Worm (Caenorhabditis elegans) whole organism, L4 larva: ENCODE data around the gene M151.2.

ENCODE experiments used
- attf-4 ChIP-seq: sonication (generic microtip); optimal IDR thresholded peaks from 3 replicates; lab custom pipeline; 2017; ENCODE audit warnings: missing biosample characterization, missing genetic modification characterization
- ceh-82 ChIP-seq: sonication (generic microtip); optimal IDR thresholded peaks from 2 replicates; lab custom pipeline; 2017; ENCODE audit warnings: missing biosample characterization, missing genetic modification characterization
- dmd-8 ChIP-seq: fragments of 200-800 bp; sonication (Bioruptor generic); IDR thresholded peaks from 2 replicates; pipeline ENCODE4 v1.3.6; 2022; ENCODE audit warnings: missing genetic modification characterization, missing compliant biosample characterization
- mdl-1 ChIP-seq, 2 experiments: fragments of 150-350 bp in 1 of 2; sonication (generic microtip) in 1 of 2; optimal IDR thresholded peaks; 2 replicates each; lab custom pipeline; 2014 to 2017; ENCODE audit warnings: missing biosample characterization in 2 of 2, missing genetic modification characterization in 2 of 2
- nhr-25 ChIP-seq: sonication (generic microtip); optimal IDR thresholded peaks from 2 replicates; lab custom pipeline; 2017; ENCODE audit warnings: missing genetic modification characterization, mild to moderate bottlenecking, missing compliant biosample characterization, antibody characterized with exemption, moderate library complexity, borderline replicate concordance; ENCODE audit not compliant: insufficient read depth
- nhr-76 ChIP-seq: fragments of 150-350 bp; optimal IDR thresholded peaks from 2 replicates; lab custom pipeline; 2014; ENCODE audit warnings: missing biosample characterization, missing genetic modification characterization
- pha-4 ChIP-seq, 2 experiments: fragments of 150-350 bp in 1 of 2; fragments of 200-800 bp in 1 of 2; sonication (Bioruptor generic) in 1 of 2; IDR thresholded peaks in 1 of 2; optimal IDR thresholded peaks in 1 of 2; 2 replicates each; pipeline versions ENCODE4 v1.3.6 to Lab custom; 2014 to 2022; ENCODE audit warnings: missing genetic modification characterization in 2 of 2, missing genetic modification reagents in 2 of 2, missing biosample characterization in 1 of 2, missing compliant biosample characterization in 1 of 2
- snpc-4 ChIP-seq: fragments of 150-350 bp; optimal IDR thresholded peaks from 2 replicates; lab custom pipeline; 2014; ENCODE audit warnings: missing biosample characterization, missing genetic modification characterization

DNA sequence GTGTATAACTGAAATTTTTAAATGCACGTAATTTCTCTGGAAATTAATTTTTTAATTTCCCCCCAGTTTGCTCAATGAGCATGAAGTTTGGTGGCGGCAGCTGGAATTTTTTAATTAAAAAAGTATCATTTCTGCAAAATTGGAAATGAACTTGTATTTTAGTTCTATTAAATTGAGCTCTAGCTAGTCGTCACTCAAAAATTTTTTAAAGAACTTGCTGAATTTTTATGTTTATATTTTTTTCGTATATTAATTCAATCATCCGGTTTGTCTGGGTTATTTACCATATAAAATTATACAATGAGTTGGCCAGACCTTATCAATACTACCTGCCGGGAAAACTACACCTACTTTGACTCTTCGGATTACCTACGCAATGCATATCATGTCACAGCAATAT lies 49.2 kb upstream of the M151.2 start, which contains the start of gene srh-59:
- TF ChIP-seq dmd-8 (GFP tag; lab: Robert Waterston, UW), result no peak
- no peak for TF ChIP-seq nhr-76
- no peak for TF ChIP-seq ceh-82 (tag; lab: Kevin White, UChicago)
- TF ChIP-seq mdl-1 (tag; optimal IDR thresholded peaks at IDR 0.05; lab: Kevin White, UChicago), result no peak
- TF ChIP-seq attf-4 (tag; lab: Kevin White, UChicago), result no peak
- TF ChIP-seq pha-4 (GFP tag; IDR thresholded peaks at IDR 0.05; lab: Robert Waterston, UW), result no peak
- no peak for TF ChIP-seq pha-4 (tag; optimal IDR thresholded peaks at IDR 0.05; lab: Kevin White, UChicago)
- no peak for TF ChIP-seq snpc-4 (tag; lab: Kevin White, UChicago)
- TF ChIP-seq nhr-25, result no peak
